Worm (Caenorhabditis elegans) whole organism, young adult: Measurements from ENCODE around the gene trxr-2.

Experiments used
- D2030.7 ChIP-seq: fragments of 200-800 bp; sonication (Bioruptor generic); IDR thresholded peaks from 2 replicates; pipeline ENCODE4 v1.3.6; 2022; ENCODE audit warnings: missing genetic modification reagents, missing genetic modification characterization, missing compliant biosample characterization
- attf-3 ChIP-seq: fragments of 200-800 bp; sonication (Bioruptor generic); conservative IDR thresholded peaks from 2 replicates; pipeline ENCODE4 v1.3.6; 2022; ENCODE audit warnings: missing genetic modification reagents, missing genetic modification characterization, missing compliant biosample characterization
- pha-4 ChIP-seq: fragments of 150-350 bp; sonication (generic microtip); optimal IDR thresholded peaks from 2 replicates; lab custom pipeline; 2014; ENCODE audit warnings: missing biosample characterization, missing genetic modification reagents, missing genetic modification characterization
- repo-1 ChIP-seq: sonication (generic microtip); optimal IDR thresholded peaks from 2 replicates; lab custom pipeline; 2017; ENCODE audit warnings: mild to moderate bottlenecking, missing genetic modification characterization, missing compliant biosample characterization
- rpc-1 ChIP-seq, 2 experiments: fragments of 150-350 bp in 1 of 2; sonication (generic microtip) in 1 of 2; optimal IDR thresholded peaks; 2 replicates each; lab custom pipeline; 2014 to 2018; ENCODE audit warnings: missing biosample characterization in 1 of 2, missing genetic modification characterization in 1 of 2, missing genetic modification reagents in 1 of 2, missing genotype in 1 of 2
- sea-2 ChIP-seq: fragments of 200-800 bp; sonication (Bioruptor generic); IDR thresholded peaks from 2 replicates; pipeline ENCODE4 v1.3.6; 2022; ENCODE audit warnings: missing genetic modification characterization, missing compliant biosample characterization
- tbx-9 ChIP-seq: sonication (generic microtip); optimal IDR thresholded peaks from 2 replicates; lab custom pipeline; 2016; ENCODE audit warnings: borderline replicate concordance, missing genetic modification characterization, inconsistent platforms, missing compliant biosample characterization
- unc-130 ChIP-seq: sonication (generic microtip); optimal IDR thresholded peaks from 2 replicates; lab custom pipeline; 2016; ENCODE audit warnings: missing genetic modification reagents, missing genetic modification characterization, missing compliant biosample characterization
- unc-62 ChIP-seq: fragments of 150-350 bp; optimal IDR thresholded peaks from 2 replicates; lab custom pipeline; 2014; ENCODE audit warnings: missing biosample characterization, missing genetic modification reagents, missing genetic modification characterization

ce11 chrIII:8961993-8962392, 48.4 kb downstream of the trxr-2 start, which contains the start of gene grl-25:
- TF ChIP-seq repo-1 (tag; lab: Kevin White, UChicago): no peak
- TF ChIP-seq rpc-1 (optimal IDR thresholded peaks at IDR 0.05; lab: Kevin White, UChicago): no peak
- no peak for TF ChIP-seq rpc-1 (tag; optimal IDR thresholded peaks at IDR 0.05; lab: Kevin White, UChicago)
- TF ChIP-seq unc-130 (GFP tag; lab: Kevin White, UChicago): no peak
- TF ChIP-seq D2030.7 (GFP tag; lab: Robert Waterston, UW): no peak
- TF ChIP-seq sea-2: no peak
- no peak for TF ChIP-seq pha-4
- no peak for TF ChIP-seq unc-62 (GFP tag; lab: Kevin White, UChicago)
- TF ChIP-seq attf-3 (GFP tag; lab: Robert Waterston, UW): no peak
- TF ChIP-seq tbx-9 (tag; lab: Kevin White, UChicago): no peak
